Worm (Caenorhabditis elegans): ENCODE data around the gene ZK381.2.

Gene ZK381.2

DNA sequence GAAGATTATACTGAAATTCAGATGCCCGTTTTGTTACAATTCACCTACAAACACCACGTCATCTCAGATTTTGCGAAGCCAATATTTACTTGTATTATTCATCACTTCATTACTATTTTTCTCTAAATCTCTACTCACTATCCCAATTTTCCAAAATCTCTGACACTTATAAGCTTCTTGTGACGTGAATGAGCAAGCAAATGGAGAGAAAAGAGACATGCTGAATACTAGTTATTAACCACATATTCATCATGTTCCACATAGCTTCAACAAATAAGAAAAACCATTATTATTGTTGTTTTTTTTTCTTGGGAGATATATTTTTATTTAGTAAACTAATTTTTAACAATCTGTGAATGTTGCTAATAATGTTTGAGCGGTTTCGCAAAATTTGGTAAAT is 14.0 kb upstream of the ZK381.2 start:
- TF ChIP-seq mdl-1 (tag; optimal IDR thresholded peaks at IDR 0.05) (no peak), jun-1 (tag; optimal IDR thresholded peaks at IDR 0.05) (no peak), efl-1 (optimal IDR thresholded peaks at IDR 0.05) (no peak), efl-1 (GFP tag; optimal IDR thresholded peaks at IDR 0.05 in 1 of 2) (peak in 1 of 2 experiments; percentile 70), nhr-47 (tag; optimal IDR thresholded peaks at IDR 0.05) (no peak), dsc-1 (tag; optimal IDR thresholded peaks at IDR 0.05) (peak; percentile 69), fkh-8 (tag; optimal IDR thresholded peaks at IDR 0.05) (peak; percentile 49), dpl-1 (GFP tag; optimal IDR thresholded peaks at IDR 0.05) (no peak), sox-4 (tag; optimal IDR thresholded peaks at IDR 0.05) (peak; percentile 34)

DNA sequence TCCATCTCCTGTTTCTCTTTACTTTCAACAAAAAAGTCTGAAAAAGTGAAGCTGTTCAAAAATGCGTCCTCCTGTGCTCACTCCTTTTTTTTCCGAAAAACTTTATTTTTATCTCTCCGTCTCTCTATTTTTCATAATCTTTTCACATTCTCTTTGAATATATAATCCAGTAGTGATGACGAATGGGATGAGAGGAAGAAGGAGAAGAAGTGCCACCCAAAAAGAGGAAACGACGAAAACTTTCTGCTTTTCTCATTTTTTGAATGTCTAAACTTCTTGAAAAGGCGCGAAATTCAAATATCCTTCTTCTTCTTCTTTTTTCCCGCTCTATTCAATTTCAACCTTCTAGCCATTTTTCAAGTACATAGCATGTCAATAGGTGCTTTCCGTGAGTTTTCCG is 10.6 kb upstream of the ZK381.2 start:
- peak; percentile 24 for TF ChIP-seq nhr-47 (tag; optimal IDR thresholded peaks at IDR 0.05)
- TF ChIP-seq snpc-4 (tag; optimal IDR thresholded peaks at IDR 0.05), result no peak
- no peak for TF ChIP-seq ces-1 (GFP tag; optimal IDR thresholded peaks at IDR 0.05)
- TF ChIP-seq lin-35 (GFP tag; optimal IDR thresholded peaks at IDR 0.05), result peak in 1 of 2 experiments; percentile 17
- peak; percentile 79 for TF ChIP-seq lin-14 (GFP tag; optimal IDR thresholded peaks at IDR 0.05)
- TF ChIP-seq ama-1 (optimal IDR thresholded peaks at IDR 0.05), result no peak
- TF ChIP-seq efl-1 (optimal IDR thresholded peaks at IDR 0.05), result peak in 1 of 2 experiments; percentile 43
- TF ChIP-seq efl-1 (GFP tag; optimal IDR thresholded peaks at IDR 0.05 in 1 of 2), result peak in 1 of 2 experiments; percentile 41
- no peak for TF ChIP-seq unc-62 (GFP tag; optimal IDR thresholded peaks at IDR 0.05)
- TF ChIP-seq ceh-8 (GFP tag; optimal IDR thresholded peaks at IDR 0.05), result no peak
- TF ChIP-seq mep-1 (tag; optimal IDR thresholded peaks at IDR 0.05), result no peak
- peak; percentile 37 for TF ChIP-seq irx-1 (tag; optimal IDR thresholded peaks at IDR 0.05)
- no peak for TF ChIP-seq snu-23 (GFP tag; optimal IDR thresholded peaks at IDR 0.05)
- TF ChIP-seq unc-98 (GFP tag; IDR thresholded peaks at IDR 0.05), result no peak
- TF ChIP-seq mdl-1 (tag; optimal IDR thresholded peaks at IDR 0.05), result no peak
- TF ChIP-seq hpl-2 (GFP tag; optimal IDR thresholded peaks at IDR 0.05), result no peak
- TF ChIP-seq dpl-1 (GFP tag; optimal IDR thresholded peaks at IDR 0.05), result peak in 1 of 3 experiments; percentile 45
- TF ChIP-seq nhr-28 (tag; optimal IDR thresholded peaks at IDR 0.05), result no peak
- no peak for TF ChIP-seq elt-3 (tag; optimal IDR thresholded peaks at IDR 0.05)
- TF ChIP-seq lsy-2 (tag; optimal IDR thresholded peaks at IDR 0.05), result peak in 1 of 2 experiments; percentile 35
- no peak for TF ChIP-seq hlh-4 (tag; optimal IDR thresholded peaks at IDR 0.05)
- no peak for TF ChIP-seq swsn-7 (tag; optimal IDR thresholded peaks at IDR 0.05)
- TF ChIP-seq nhr-76 (tag; optimal IDR thresholded peaks at IDR 0.05), result no peak
- peak; percentile 59 for TF ChIP-seq unc-86 (tag; optimal IDR thresholded peaks at IDR 0.05)
- no peak for TF ChIP-seq rnt-1 (tag; optimal IDR thresholded peaks at IDR 0.05)
- peak; percentile 95 for TF ChIP-seq fkh-10 (GFP tag; optimal IDR thresholded peaks at IDR 0.05)
- TF ChIP-seq egl-13 (tag; optimal IDR thresholded peaks at IDR 0.05), result peak; percentile 10
- TF ChIP-seq lin-39 (tag; optimal IDR thresholded peaks at IDR 0.05), result no peak
- TF ChIP-seq isw-1 (GFP tag; IDR thresholded peaks at IDR 0.05), result peak; percentile 8; the same call in 1 of the 2 replicates
- peak; percentile 22 for TF ChIP-seq nhr-71 (tag; optimal IDR thresholded peaks at IDR 0.05)

DNA sequence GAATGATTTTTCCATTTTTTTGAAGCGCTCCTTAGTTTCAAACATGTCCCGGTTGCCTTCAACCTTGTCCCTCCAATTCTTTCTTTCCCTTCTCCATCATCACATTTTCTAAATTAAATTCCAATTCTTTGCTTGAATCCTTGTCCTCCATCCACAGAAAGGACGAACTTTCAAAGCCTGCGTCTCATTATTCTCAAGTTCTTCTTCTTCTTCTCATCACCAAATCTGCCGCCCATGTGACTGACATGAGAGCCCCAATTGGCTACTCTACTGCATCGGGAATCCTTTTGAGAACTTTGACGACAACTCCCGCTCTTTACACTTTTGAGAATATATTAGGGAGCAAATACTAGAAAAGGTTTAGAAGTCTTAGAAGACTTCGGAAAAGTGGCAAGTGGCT is 8.6 kb upstream of the ZK381.2 start:
- TF ChIP-seq hpl-2 (GFP tag; optimal IDR thresholded peaks at IDR 0.05), result no peak
- peak; percentile 85 for TF ChIP-seq lin-14 (GFP tag; optimal IDR thresholded peaks at IDR 0.05)
- peak; percentile 10 for TF ChIP-seq swsn-7 (tag; optimal IDR thresholded peaks at IDR 0.05)
- no peak for TF ChIP-seq nhr-85 (tag)
- TF ChIP-seq unc-86 (tag; optimal IDR thresholded peaks at IDR 0.05), result peak; percentile 56
- peak; percentile 8 for TF ChIP-seq mep-1 (tag; optimal IDR thresholded peaks at IDR 0.05)
- peak in 1 of 2 experiments; percentile 29 for TF ChIP-seq lsy-2 (tag; optimal IDR thresholded peaks at IDR 0.05)
- TF ChIP-seq ztf-4 (tag; optimal IDR thresholded peaks at IDR 0.05), result no peak
- TF ChIP-seq egl-27 (tag; optimal IDR thresholded peaks at IDR 0.05), result no peak
- no peak for TF ChIP-seq ceh-90 (tag; optimal IDR thresholded peaks at IDR 0.05)
- TF ChIP-seq nhr-71 (tag; optimal IDR thresholded peaks at IDR 0.05), result peak; percentile 39
- no peak for TF ChIP-seq ceh-88 (GFP tag; IDR thresholded peaks at IDR 0.05)
- TF ChIP-seq fkh-4 (tag; optimal IDR thresholded peaks at IDR 0.05; ENCODE audit: borderline replicate concordance), result no peak
- TF ChIP-seq tbx-2 (tag; optimal IDR thresholded peaks at IDR 0.05), result peak; percentile 15
- no peak for TF ChIP-seq blmp-1 (tag; optimal IDR thresholded peaks at IDR 0.05)
- TF ChIP-seq aly-2 (tag; optimal IDR thresholded peaks at IDR 0.05), result no peak
- TF ChIP-seq mef-2 (tag; optimal IDR thresholded peaks at IDR 0.05), result no peak
- TF ChIP-seq fkh-8 (tag; optimal IDR thresholded peaks at IDR 0.05), result peak; percentile 20
- TF ChIP-seq pag-3 (tag; optimal IDR thresholded peaks at IDR 0.05; ENCODE audit: borderline replicate concordance, insufficient read depth), result no peak
- TF ChIP-seq C16A3.4 (tag; optimal IDR thresholded peaks at IDR 0.05), result no peak
- TF ChIP-seq fkh-10 (GFP tag; optimal IDR thresholded peaks at IDR 0.05), result peak; percentile 76
- no peak for TF ChIP-seq unc-30 (tag; optimal IDR thresholded peaks at IDR 0.05)
- TF ChIP-seq zip-4 (GFP tag; optimal IDR thresholded peaks at IDR 0.05), result no peak
- peak; percentile 23 for TF ChIP-seq dsc-1 (tag; optimal IDR thresholded peaks at IDR 0.05)
- TF ChIP-seq mab-9 (GFP tag; IDR thresholded peaks at IDR 0.05), result no peak
- no peak for TF ChIP-seq ceh-63 (GFP tag; optimal IDR thresholded peaks at IDR 0.05)

All from whole organism, L1 larva.